Fruit fly (Drosophila melanogaster) whole organism, embryonic: Measurements from ENCODE around the gene CG31807.

Experiments used
- CG10366 ChIP-seq: fragments of 200-800 bp; sonication (Bioruptor generic); IDR thresholded peaks from 2 replicates; pipeline ENCODE4 v1.3.6; 2022; ENCODE audit warnings: missing biosample characterization, missing genetic modification characterization
- CG11398 ChIP-seq: fragments of 200-800 bp; sonication (Bioruptor generic); optimal IDR thresholded peaks from 2 replicates; lab custom pipeline; 2016; ENCODE audit warnings: missing biosample characterization, missing genetic modification characterization
- CG11696 ChIP-seq: fragments of 200-800 bp; sonication (Bioruptor generic); IDR thresholded peaks from 2 replicates; pipeline ENCODE4 v1.3.6; 2022; ENCODE audit warnings: missing biosample characterization, missing genetic modification characterization
- CG12104 ChIP-seq: fragments of 200-800 bp; sonication (Bioruptor generic); optimal IDR thresholded peaks from 3 replicates; lab custom pipeline; 2016; ENCODE audit warnings: missing biosample characterization, missing genetic modification characterization
- CG12299 ChIP-seq: fragments of 200-800 bp; sonication (Bioruptor generic); optimal IDR thresholded peaks from 2 replicates; lab custom pipeline; 2018; ENCODE audit warnings: missing biosample characterization, mild to moderate bottlenecking, missing genetic modification characterization
- CG1233 ChIP-seq: fragments of 200-800 bp; sonication (Bioruptor generic); optimal IDR thresholded peaks from 4 replicates; lab custom pipeline; 2018; ENCODE audit warnings: missing biosample characterization, mild to moderate bottlenecking, missing genetic modification characterization
- CG12391 ChIP-seq: fragments of 200-800 bp; sonication (Bioruptor generic); optimal IDR thresholded peaks from 3 replicates; lab custom pipeline; 2018; ENCODE audit warnings: missing biosample characterization, mild to moderate bottlenecking, missing genetic modification characterization, moderate library complexity
- CG13123 ChIP-seq: fragments of 200-800 bp; sonication (Bioruptor generic); optimal IDR thresholded peaks from 2 replicates; lab custom pipeline; 2016; ENCODE audit warnings: missing biosample characterization, missing genetic modification characterization
- CG14441 ChIP-seq: fragments of 200-800 bp; sonication (Bioruptor generic); IDR thresholded peaks from 2 replicates; pipeline ENCODE4 v1.3.6; 2022; ENCODE audit warnings: missing biosample characterization, missing genetic modification characterization
- CG15479 ChIP-seq: fragments of 200-800 bp; sonication (Bioruptor generic); optimal IDR thresholded peaks from 3 replicates; lab custom pipeline; 2019; ENCODE audit warnings: missing biosample characterization, mild to moderate bottlenecking, missing genetic modification characterization, moderate library complexity
- CG17612 ChIP-seq: fragments of 200-800 bp; sonication (Bioruptor generic); IDR thresholded peaks from 2 replicates; pipeline ENCODE4 v1.3.6; 2022; ENCODE audit warnings: missing biosample characterization, missing genetic modification characterization
- CG18599 ChIP-seq: fragments of 200-800 bp; sonication (Bioruptor generic); optimal IDR thresholded peaks from 3 replicates; lab custom pipeline; 2017; ENCODE audit warnings: missing biosample characterization, missing genetic modification characterization, mild to moderate bottlenecking, moderate library complexity, missing genetic modification reagents
- CG33557 ChIP-seq: fragments of 200-800 bp; sonication (Bioruptor generic); optimal IDR thresholded peaks from 2 replicates; lab custom pipeline; 2019; ENCODE audit warnings: missing biosample characterization, mild to moderate bottlenecking, missing genetic modification characterization, moderate library complexity
- CG4404 ChIP-seq: fragments of 200-800 bp; sonication (Bioruptor generic); IDR thresholded peaks from 2 replicates; pipeline ENCODE4 v1.3.6; 2022; ENCODE audit warnings: missing biosample characterization, missing genetic modification characterization
- CG4730 ChIP-seq: fragments of 200-800 bp; sonication (Bioruptor generic); IDR thresholded peaks from 2 replicates; pipeline ENCODE4 v1.3.6; 2022; ENCODE audit warnings: missing biosample characterization, missing genetic modification characterization
- CG5245 ChIP-seq: fragments of 200-800 bp; sonication (Bioruptor generic); optimal IDR thresholded peaks from 3 replicates; lab custom pipeline; 2016; ENCODE audit warnings: missing biosample characterization, missing genetic modification characterization
- CG7271 ChIP-seq: fragments of 200-800 bp; sonication (Bioruptor generic); optimal IDR thresholded peaks from 2 replicates; lab custom pipeline; 2018; ENCODE audit warnings: missing biosample characterization, mild to moderate bottlenecking, missing genetic modification characterization, moderate library complexity
- CG8765 ChIP-seq: fragments of 200-800 bp; sonication (Bioruptor generic); IDR thresholded peaks from 2 replicates; pipeline ENCODE4 v1.3.6; 2022; ENCODE audit warnings: missing biosample characterization, missing genetic modification characterization
- CoRest ChIP-seq: fragments of 200-800 bp; sonication (Bioruptor generic); optimal IDR thresholded peaks from 3 replicates; lab custom pipeline; 2018; ENCODE audit warnings: missing biosample characterization, mild to moderate bottlenecking, missing genetic modification characterization, moderate library complexity
- Dad ChIP-seq: fragments of 200-800 bp; sonication (Bioruptor generic); optimal IDR thresholded peaks from 3 replicates; lab custom pipeline; 2016; ENCODE audit warnings: missing biosample characterization, missing genetic modification characterization
- Doc3 ChIP-seq: fragments of 200-800 bp; sonication (Bioruptor generic); IDR thresholded peaks from 3 replicates; pipeline ENCODE4 v1.3.6; 2022; ENCODE audit warnings: missing biosample characterization, missing genetic modification characterization; ENCODE audit not compliant: partially characterized antibody
- Dref ChIP-seq: fragments of 200-800 bp; sonication (Bioruptor generic); IDR thresholded peaks from 2 replicates; pipeline ENCODE4 v1.3.6; 2022; ENCODE audit warnings: missing biosample characterization, missing genetic modification characterization
- Eip74EF ChIP-seq, 2 experiments: fragments of 200-800 bp in 1 of 2; fragments of >200 bp in 1 of 2; sonication (Bioruptor generic) in 1 of 2; optimal IDR thresholded peaks; 2 replicates each; lab custom pipeline; 2017 to 2019; ENCODE audit warnings: missing biosample characterization in 2 of 2, missing genetic modification characterization in 2 of 2, mild to moderate bottlenecking in 1 of 2, moderate library complexity in 1 of 2
- Hmr ChIP-seq: fragments of 200-800 bp; sonication (Bioruptor generic); optimal IDR thresholded peaks from 3 replicates; lab custom pipeline; 2017; ENCODE audit warnings: mild to moderate bottlenecking, missing biosample characterization, missing genetic modification reagents, missing genetic modification characterization
- Hr78 ChIP-seq, 2 experiments: fragments of 200-800 bp in 1 of 2; fragments of >200 bp in 1 of 2; sonication (Bioruptor generic) in 1 of 2; optimal IDR thresholded peaks; 2 replicates each; lab custom pipeline; 2017 to 2019; ENCODE audit warnings: missing biosample characterization in 2 of 2, missing genetic modification characterization in 2 of 2, mild to moderate bottlenecking in 1 of 2, moderate library complexity in 1 of 2
- MESR4 ChIP-seq: fragments of 200-800 bp; sonication (Bioruptor generic); optimal IDR thresholded peaks from 2 replicates; lab custom pipeline; 2018; ENCODE audit warnings: missing biosample characterization, mild to moderate bottlenecking, missing genetic modification characterization, moderate library complexity
- Max ChIP-seq: fragments of 200-800 bp; sonication (Bioruptor generic); optimal IDR thresholded peaks from 2 replicates; lab custom pipeline; 2016; ENCODE audit warnings: missing biosample characterization, mild to moderate bottlenecking, missing genetic modification characterization
- Myb ChIP-seq: fragments of 200-800 bp; sonication (Bioruptor generic); optimal IDR thresholded peaks from 2 replicates; lab custom pipeline; 2016; ENCODE audit warnings: missing biosample characterization, missing genetic modification characterization
- Oli ChIP-seq: fragments of 200-800 bp; sonication (Bioruptor generic); optimal IDR thresholded peaks from 2 replicates; lab custom pipeline; 2018; ENCODE audit warnings: missing biosample characterization, mild to moderate bottlenecking, missing genetic modification characterization, moderate library complexity
- Ssrp ChIP-seq: fragments of 200-800 bp; sonication (Bioruptor generic); optimal IDR thresholded peaks from 2 replicates; lab custom pipeline; 2018; ENCODE audit warnings: missing biosample characterization, mild to moderate bottlenecking, missing genetic modification characterization, moderate library complexity
- abd-A ChIP-seq: fragments of 200-800 bp; sonication (Bioruptor generic); optimal IDR thresholded peaks from 3 replicates; lab custom pipeline; 2019; ENCODE audit warnings: missing biosample characterization, mild to moderate bottlenecking, missing genetic modification characterization, moderate library complexity
- ato ChIP-seq: fragments of 200-800 bp; sonication (Bioruptor generic); IDR thresholded peaks from 2 replicates; pipeline ENCODE4 v1.3.6; 2022; ENCODE audit warnings: missing biosample characterization, missing genetic modification characterization; ENCODE audit not compliant: partially characterized antibody
- croc ChIP-seq: fragments of 200-800 bp; sonication (Bioruptor generic); conservative IDR thresholded peaks from 3 replicates; pipeline ENCODE4 v1.3.6; 2022; ENCODE audit warnings: missing biosample characterization, missing genetic modification characterization
- fd64A ChIP-seq: fragments of 200-800 bp; sonication (Bioruptor generic); optimal IDR thresholded peaks from 3 replicates; lab custom pipeline; 2018; ENCODE audit warnings: missing biosample characterization, mild to moderate bottlenecking, missing genetic modification characterization
- kah ChIP-seq: fragments of 200-800 bp; sonication (Bioruptor generic); optimal IDR thresholded peaks from 2 replicates; lab custom pipeline; 2018; ENCODE audit warnings: missing biosample characterization, mild to moderate bottlenecking, missing genetic modification characterization
- lbe ChIP-seq: fragments of 200-800 bp; sonication (Bioruptor generic); optimal IDR thresholded peaks from 2 replicates; lab custom pipeline; 2016; ENCODE audit warnings: missing biosample characterization, mild to moderate bottlenecking, missing genetic modification characterization
- mld ChIP-seq: fragments of 200-800 bp; sonication (Bioruptor generic); IDR thresholded peaks from 3 replicates; pipeline ENCODE4 v1.3.6; 2022; ENCODE audit warnings: missing biosample characterization, missing genetic modification characterization; ENCODE audit not compliant: partially characterized antibody
- phol ChIP-seq: fragments of 200-800 bp; sonication (Bioruptor generic); optimal IDR thresholded peaks from 3 replicates; lab custom pipeline; 2018; ENCODE audit warnings: missing biosample characterization, mild to moderate bottlenecking, missing genetic modification characterization, moderate library complexity
- rib ChIP-seq: fragments of 200-800 bp; sonication (Bioruptor generic); IDR thresholded peaks from 2 replicates; pipeline ENCODE4 v1.3.6; 2022; ENCODE audit warnings: missing biosample characterization, missing genetic modification characterization
- sisA ChIP-seq: fragments of 200-800 bp; sonication (Bioruptor generic); IDR thresholded peaks from 2 replicates; pipeline ENCODE4 v1.3.6; 2022; ENCODE audit warnings: missing biosample characterization, missing genetic modification characterization
- sob ChIP-seq: fragments of 200-800 bp; sonication (Bioruptor generic); IDR thresholded peaks from 2 replicates; pipeline ENCODE4 v1.3.6; 2022; ENCODE audit warnings: missing biosample characterization, missing genetic modification characterization
- sr ChIP-seq: fragments of 200-800 bp; sonication (Bioruptor generic); IDR thresholded peaks from 3 replicates; pipeline ENCODE4 v1.3.6; 2022; ENCODE audit warnings: missing biosample characterization, missing genetic modification characterization
- ssp ChIP-seq: fragments of 200-800 bp; sonication (Bioruptor generic); IDR thresholded peaks from 2 replicates; pipeline ENCODE4 v1.3.6; 2022; ENCODE audit warnings: missing biosample characterization, missing genetic modification characterization
- tin ChIP-seq: fragments of 200-800 bp; sonication (Bioruptor generic); optimal IDR thresholded peaks from 3 replicates; lab custom pipeline; 2016; ENCODE audit warnings: missing biosample characterization, missing genetic modification characterization
- toy ChIP-seq: fragments of 200-800 bp; sonication (Bioruptor generic); IDR thresholded peaks from 2 replicates; pipeline ENCODE4 v1.3.6; 2022; ENCODE audit warnings: missing biosample characterization, missing genetic modification characterization
- twi ChIP-seq: fragments of 200-800 bp; optimal IDR thresholded peaks from 2 replicates; lab custom pipeline; 2019; ENCODE audit warnings: missing biosample characterization, mild to moderate bottlenecking, missing genetic modification characterization, moderate library complexity
- unc-4 ChIP-seq: fragments of 200-800 bp; sonication (Bioruptor generic); IDR thresholded peaks from 2 replicates; pipeline ENCODE4 v1.3.6; 2022; ENCODE audit warnings: missing biosample characterization, missing genetic modification characterization; ENCODE audit not compliant: partially characterized antibody

CG31807 gene

DNA sequence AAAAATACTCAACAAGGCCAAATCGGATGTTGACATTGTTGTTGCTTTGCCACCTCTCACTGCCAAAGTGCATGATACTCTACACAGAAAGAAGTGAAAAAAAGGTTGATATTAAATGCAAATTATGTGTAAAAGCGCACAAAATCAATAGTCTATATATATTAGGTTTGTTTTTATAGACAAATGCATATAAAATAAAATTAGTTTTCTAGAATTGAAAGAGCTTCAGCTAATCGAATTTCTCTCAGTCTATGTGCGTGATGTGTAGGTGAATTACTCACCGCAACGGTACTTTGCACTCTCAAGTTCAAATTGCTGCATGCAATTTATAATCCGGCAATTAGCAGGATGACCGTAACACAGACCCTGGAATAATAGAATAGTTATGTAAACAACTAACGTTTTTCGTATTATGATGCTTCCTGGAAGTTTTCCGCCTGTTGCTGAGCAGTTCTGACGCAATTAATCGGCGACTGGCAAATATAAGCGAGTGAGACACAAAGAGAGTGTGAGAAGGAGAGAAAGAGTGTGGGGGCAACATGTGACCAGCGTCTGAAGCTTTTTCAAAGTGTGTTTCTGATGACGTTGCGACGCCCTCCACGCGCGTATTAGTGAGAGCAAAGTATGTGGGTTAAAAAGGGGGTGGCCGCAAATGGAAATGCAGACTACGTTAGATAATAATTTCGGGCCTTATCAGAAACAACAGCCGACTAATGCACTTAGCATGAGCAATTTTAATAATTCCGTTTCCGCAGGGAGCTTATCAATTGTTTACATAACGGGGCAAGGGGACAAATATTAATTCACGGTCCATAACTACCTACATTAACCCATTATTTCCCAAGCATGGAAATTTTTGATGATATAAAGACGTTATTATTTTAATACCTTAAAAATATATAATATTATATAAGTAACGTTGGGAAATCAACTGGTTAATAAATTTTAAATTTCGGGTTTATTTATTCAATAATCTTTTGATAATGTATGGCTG is 37.2 kb upstream of the CG31807 start (continued):
- TF ChIP-seq CG5245 (GFP tag; lab: Kevin White, UChicago) (peak; percentile 91), unc-4 (GFP tag; lab: Robert Waterston, UW) (no peak), CG14441 (GFP tag; lab: Robert Waterston, UW) (peak; percentile 97), CG15479 (GFP tag; lab: Kevin White, UChicago) (no peak), fd64A (peak; percentile 77), Myb (GFP tag; lab: Kevin White, UChicago) (peak; percentile 14), Ssrp (peak; percentile 94), CoRest (peak; percentile 93), CG11696 (GFP tag; lab: Robert Waterston, UW) (peak; percentile 87), rib (peak; percentile 86), croc (peak; percentile 88), CG4730 (GFP tag; lab: Robert Waterston, UW) (peak; percentile 94), sisA (GFP tag; lab: Robert Waterston, UW) (peak; percentile 91), Dad (GFP tag; lab: Kevin White, UChicago) (peak; percentile 74), CG13123 (GFP tag; lab: Kevin White, UChicago) (peak; percentile 81), Dref (GFP tag; lab: Robert Waterston, UW) (no peak), phol (tag; lab: Kevin White, UChicago) (peak; percentile 94), CG4404 (peak; percentile 92), ato (GFP tag; lab: Robert Waterston, UW) (no peak), abd-A (tag; lab: Kevin White, UChicago) (no peak), Oli (tag; lab: Kevin White, UChicago) (peak; percentile 84), Hmr (GFP tag; lab: Kevin White, UChicago) (peak; percentile 82), tin (GFP tag; lab: Kevin White, UChicago) (peak; percentile 92), CG10366 (GFP tag; lab: Robert Waterston, UW) (peak; percentile 95), sob (peak; percentile 91), CG8765 (GFP tag; lab: Robert Waterston, UW) (peak; percentile 91), CG33557 (no peak), Eip74EF (GFP tag; optimal IDR thresholded peaks at IDR 0.05; lab: Kevin White, UChicago) (peak in 1 of 2 experiments; percentile 94), CG18599 (GFP tag; lab: Kevin White, UChicago) (peak; percentile 92), lbe (GFP tag; lab: Kevin White, UChicago) (peak; percentile 87), CG7271 (tag; lab: Kevin White, UChicago) (peak; percentile 95), sr (GFP tag; lab: Robert Waterston, UW) (peak; percentile 74; the same call in 2 of the 3 replicates), CG17612 (GFP tag; lab: Robert Waterston, UW) (peak; percentile 92), Hr78 (GFP tag; optimal IDR thresholded peaks at IDR 0.05; lab: Kevin White, UChicago) (peak in 1 of 2 experiments; percentile 94), Max (GFP tag; lab: Kevin White, UChicago) (peak; percentile 92), toy (peak; percentile 90), CG12104 (GFP tag; lab: Kevin White, UChicago) (peak; percentile 90), MESR4 (GFP tag; lab: Kevin White, UChicago) (no peak), CG12299 (tag; lab: Kevin White, UChicago) (peak; percentile 78), CG1233 (GFP tag; lab: Kevin White, UChicago) (peak; percentile 93), mld (GFP tag; lab: Robert Waterston, UW) (no peak), ssp (GFP tag; lab: Robert Waterston, UW) (peak; percentile 88), CG11398 (peak; percentile 40), twi (tag; lab: Kevin White, UChicago) (peak; percentile 79), CG12391 (peak; percentile 90), kah (GFP tag; lab: Kevin White, UChicago) (peak; percentile 78), Doc3 (GFP tag; lab: Robert Waterston, UW) (no peak)
